Worm (Caenorhabditis elegans): ENCODE data around the gene inx-6.

DNA sequence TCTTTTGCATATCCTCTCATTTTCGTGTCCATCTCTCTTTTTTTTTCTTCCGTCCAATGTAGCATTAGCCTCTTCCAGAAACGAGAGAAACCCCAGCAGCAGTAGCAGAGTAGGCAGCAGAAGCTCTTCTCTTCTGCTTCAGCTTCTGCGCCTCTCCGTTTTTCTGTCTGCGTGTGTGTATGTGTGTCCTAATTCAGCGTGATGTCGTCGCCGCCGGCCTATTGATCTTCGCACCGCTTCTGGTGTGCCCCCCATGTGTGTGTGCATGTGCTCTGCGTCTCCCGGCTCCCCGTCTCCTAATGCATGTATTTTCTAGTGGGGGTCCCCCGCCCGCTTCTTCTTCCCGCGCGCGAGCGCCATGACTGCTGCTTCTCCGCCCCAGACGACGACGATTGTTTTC, 25.0 kb downstream of the inx-6 start:
- TF ChIP-seq ets-4 (tag; optimal IDR thresholded peaks at IDR 0.05): no peak
- peak; percentile 85 for TF ChIP-seq ceh-31 (tag; optimal IDR thresholded peaks at IDR 0.05)
- TF ChIP-seq ztf-16 (tag; optimal IDR thresholded peaks at IDR 0.05): no peak
- no peak for TF ChIP-seq madf-2 (tag; optimal IDR thresholded peaks at IDR 0.05)
- no peak for TF ChIP-seq ahr-1 (tag; optimal IDR thresholded peaks at IDR 0.05)
- no peak for TF ChIP-seq nhr-11 (tag; optimal IDR thresholded peaks at IDR 0.05)
- no peak for TF ChIP-seq K02D7.2 (tag; optimal IDR thresholded peaks at IDR 0.05)
- no peak for TF ChIP-seq ttx-3 (tag; optimal IDR thresholded peaks at IDR 0.05)
- no peak for TF ChIP-seq ama-1 (optimal IDR thresholded peaks at IDR 0.05)
- TF ChIP-seq tbx-2 (tag; optimal IDR thresholded peaks at IDR 0.05): peak; percentile 65
- TF ChIP-seq Y22D7AL.16 (tag; optimal IDR thresholded peaks at IDR 0.05): no peak
- no peak for TF ChIP-seq rnt-1 (tag; optimal IDR thresholded peaks at IDR 0.05)
- TF ChIP-seq nfya-1 (tag; optimal IDR thresholded peaks at IDR 0.05): peak; percentile 44
